Fruit fly (Drosophila melanogaster): ENCODE measurements around the gene CG12071.

CG12071 gene

dm6 chr3R:30915235-30915634 lies 34.4 kb upstream of the CG12071 start (continued):
- TF ChIP-seq sisA (GFP tag; IDR thresholded peaks at IDR 0.05) (no peak), bigmax (GFP tag; optimal IDR thresholded peaks at IDR 0.05) (no peak), run (tag; optimal IDR thresholded peaks at IDR 0.05) (no peak), CkIIα-i1 (GFP tag; IDR thresholded peaks at IDR 0.05) (no peak), Vsx1 (GFP tag; optimal IDR thresholded peaks at IDR 0.05) (no peak), Fer1 (GFP tag; optimal IDR thresholded peaks at IDR 0.05) (no peak), Aef1 (GFP tag; IDR thresholded peaks at IDR 0.05) (peak; percentile 12; the same call in 1 of the 3 replicates), sens (GFP tag) (peak; percentile 65), H15 (GFP tag; IDR thresholded peaks at IDR 0.05) (no peak), BtbVII (GFP tag; optimal IDR thresholded peaks at IDR 0.05) (no peak), Hey (tag; optimal IDR thresholded peaks at IDR 0.05) (no peak), pzg (GFP tag; optimal IDR thresholded peaks at IDR 0.05) (no peak), NFAT (GFP tag; IDR thresholded peaks at IDR 0.05) (0 out of 2 replicates have a peak, but pooled peaks have one; percentile 6), Sin3A (optimal IDR thresholded peaks at IDR 0.05) (no peak), CG2875 (GFP tag; optimal IDR thresholded peaks at IDR 0.05) (peak; percentile 14), phol (tag; optimal IDR thresholded peaks at IDR 0.05) (no peak), sug (tag; optimal IDR thresholded peaks at IDR 0.05) (peak; percentile 69), CG3838 (GFP tag; optimal IDR thresholded peaks at IDR 0.05) (no peak), CG10543 (GFP tag; optimal IDR thresholded peaks at IDR 0.05) (peak; percentile 36), CG1024 (GFP tag; IDR thresholded peaks at IDR 0.05) (no peak), CG12299 (tag; optimal IDR thresholded peaks at IDR 0.05) (no peak), CG6175 (GFP tag; IDR thresholded peaks at IDR 0.05) (no peak), Jarid2 (GFP tag; optimal IDR thresholded peaks at IDR 0.05) (peak; percentile 17), lab (GFP tag; optimal IDR thresholded peaks at IDR 0.05) (peak; percentile 28), ssp (GFP tag; IDR thresholded peaks at IDR 0.05) (no peak), CG2678 (tag; optimal IDR thresholded peaks at IDR 0.05) (peak; percentile 25), nerfin-1 (tag; optimal IDR thresholded peaks at IDR 0.05) (no peak), pum (GFP tag; optimal IDR thresholded peaks at IDR 0.05) (no peak), Max (GFP tag; optimal IDR thresholded peaks at IDR 0.05) (no peak), gt (GFP tag; IDR thresholded peaks at IDR 0.05) (no peak), org-1 (GFP tag; optimal IDR thresholded peaks at IDR 0.05) (no peak), peb (GFP tag; IDR thresholded peaks at IDR 0.05) (no peak), ash1 (GFP tag; optimal IDR thresholded peaks at IDR 0.05) (no peak), sima (GFP tag; optimal IDR thresholded peaks at IDR 0.05) (no peak), shn (GFP tag; optimal IDR thresholded peaks at IDR 0.05) (no peak), BEAF-32 (GFP tag; optimal IDR thresholded peaks at IDR 0.05) (no peak), crol (GFP tag; IDR thresholded peaks at IDR 0.05) (peak; percentile 98), ab (GFP tag; optimal IDR thresholded peaks at IDR 0.05) (no peak), CG14014 (GFP tag; IDR thresholded peaks at IDR 0.05) (no peak), kni (GFP tag; optimal IDR thresholded peaks at IDR 0.05) (no peak), ERR (GFP tag; optimal IDR thresholded peaks at IDR 0.05) (no peak), gcm (GFP tag; optimal IDR thresholded peaks at IDR 0.05) (no peak), CG2120 (GFP tag; optimal IDR thresholded peaks at IDR 0.05) (no peak), Gsc (GFP tag; IDR thresholded peaks at IDR 0.05) (no peak), schlank (tag; optimal IDR thresholded peaks at IDR 0.05) (no peak), CG1233 (GFP tag; optimal IDR thresholded peaks at IDR 0.05) (no peak), usp (GFP tag; optimal IDR thresholded peaks at IDR 0.05) (no peak), bsh (GFP tag; optimal IDR thresholded peaks at IDR 0.05) (no peak), inv (GFP tag; IDR thresholded peaks at IDR 0.05; ENCODE audit: partially characterized antibody) (no peak), vnd (GFP tag; IDR thresholded peaks at IDR 0.05; ENCODE audit: partially characterized antibody) (no peak), Hr3 (GFP tag; optimal IDR thresholded peaks at IDR 0.05) (no peak), CG17359 (tag; optimal IDR thresholded peaks at IDR 0.05) (no peak)
